Worm (Caenorhabditis elegans): ENCODE measurements around the gene pept-1.

pept-1 gene

DNA sequence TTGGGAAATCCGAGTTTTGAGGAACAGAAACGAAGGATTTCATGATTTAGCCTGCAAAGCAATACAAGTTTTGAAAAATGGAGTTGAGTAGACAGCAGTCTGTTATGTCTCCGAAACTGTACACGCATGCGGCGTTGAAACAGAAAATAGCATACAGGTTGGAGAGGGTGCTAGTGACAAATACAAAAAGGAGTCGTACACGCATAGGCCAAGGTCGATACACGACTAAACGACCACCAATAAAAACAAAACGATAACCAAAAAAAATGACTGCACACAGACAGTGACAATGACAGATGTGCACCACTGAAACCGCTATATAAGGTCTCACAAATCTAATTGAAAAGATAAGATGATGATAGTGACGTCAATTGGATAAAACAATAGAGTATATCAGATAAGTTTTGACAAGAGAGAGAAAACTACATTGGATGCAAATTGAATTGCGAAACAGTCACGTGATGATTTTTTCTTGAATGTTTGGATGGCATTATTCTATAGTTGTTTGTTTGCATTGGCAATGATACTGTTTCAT is 7.7 kb upstream of the pept-1 start, which contains the start of gene fah-1 (continued):
- TF ChIP-seq ztf-6 (GFP tag; IDR thresholded peaks at IDR 0.05) (no peak), unc-130 (GFP tag; optimal IDR thresholded peaks at IDR 0.05) (no peak), athp-1 (tag; optimal IDR thresholded peaks at IDR 0.05) (no peak), snpc-3.4 (tag; optimal IDR thresholded peaks at IDR 0.05) (no peak), ztf-25 (GFP tag; IDR thresholded peaks at IDR 0.05) (no peak), ztf-26 (tag; optimal IDR thresholded peaks at IDR 0.05) (no peak), F57A8.1 (GFP tag; optimal IDR thresholded peaks at IDR 0.05) (no peak), madf-6 (GFP tag; IDR thresholded peaks at IDR 0.05) (no peak), B0261.1 (tag; optimal IDR thresholded peaks at IDR 0.05) (no peak), pha-4 (tag; optimal IDR thresholded peaks at IDR 0.05) (no peak), egrh-3 (GFP tag; IDR thresholded peaks at IDR 0.05) (no peak), akir-1 (GFP tag; optimal IDR thresholded peaks at IDR 0.05) (no peak), B0336.3 (GFP tag; IDR thresholded peaks at IDR 0.05) (0 out of 2 replicates have a peak, but pooled peaks have one; percentile 28), madf-10 (tag; optimal IDR thresholded peaks at IDR 0.05) (no peak), hlh-26 (GFP tag; conservative IDR thresholded peaks at IDR 0.05) (no peak), mes-4 (tag; optimal IDR thresholded peaks at IDR 0.05) (no peak), ztf-28 (GFP tag; IDR thresholded peaks at IDR 0.05) (no peak), aptf-3 (GFP tag; IDR thresholded peaks at IDR 0.05) (no peak), zfh-2 (GFP tag; conservative IDR thresholded peaks at IDR 0.05) (no peak), mcd-1 (GFP tag; IDR thresholded peaks at IDR 0.05) (no peak), tbx-9 (tag; optimal IDR thresholded peaks at IDR 0.05; ENCODE audit: borderline replicate concordance) (no peak), repo-1 (tag; optimal IDR thresholded peaks at IDR 0.05) (no peak), sdz-38 (tag; optimal IDR thresholded peaks at IDR 0.05) (no peak), let-526 (GFP tag; IDR thresholded peaks at IDR 0.05) (no peak), nfya-2 (GFP tag; IDR thresholded peaks at IDR 0.05) (0 out of 2 replicates have a peak, but pooled peaks have one; percentile 50), lin-35 (GFP tag; optimal IDR thresholded peaks at IDR 0.05) (no peak), ZK185.1 (tag; optimal IDR thresholded peaks at IDR 0.05; ENCODE audit: poor library complexity, severe bottlenecking) (no peak), F10E7.11 (tag; optimal IDR thresholded peaks at IDR 0.05) (no peak), ztf-3 (GFP tag; optimal IDR thresholded peaks at IDR 0.05) (no peak), ceh-91 (GFP tag; IDR thresholded peaks at IDR 0.05) (no peak), F39B2.1 (GFP tag; IDR thresholded peaks at IDR 0.05) (no peak), F33H1.4 (GFP tag; IDR thresholded peaks at IDR 0.05) (no peak), Y67H2A.10 (GFP tag; conservative IDR thresholded peaks at IDR 0.05) (no peak), ekl-4 (GFP tag; IDR thresholded peaks at IDR 0.05) (no peak), lir-1 (GFP tag; conservative IDR thresholded peaks at IDR 0.05) (no peak), F23B12.7 (tag; optimal IDR thresholded peaks at IDR 0.05; ENCODE audit: insufficient read depth) (no peak), nhr-179 (tag; optimal IDR thresholded peaks at IDR 0.05) (no peak), somi-1 (GFP tag; optimal IDR thresholded peaks at IDR 0.05) (peak; percentile 39), nhr-90 (tag; optimal IDR thresholded peaks at IDR 0.05) (no peak), attf-3 (GFP tag; conservative IDR thresholded peaks at IDR 0.05) (no peak), chd-7 (tag; optimal IDR thresholded peaks at IDR 0.05) (no peak), B0019.2 (GFP tag; conservative IDR thresholded peaks at IDR 0.05) (no peak), lin-40 (tag; optimal IDR thresholded peaks at IDR 0.05) (peak; percentile 69), xnd-1 (tag; optimal IDR thresholded peaks at IDR 0.05) (no peak), Y95B8A.8 (GFP tag; IDR thresholded peaks at IDR 0.05) (no peak), nhr-80 (tag; optimal IDR thresholded peaks at IDR 0.05) (peak; percentile 81), rcor-1 (GFP tag; IDR thresholded peaks at IDR 0.05) (no peak), zim-3 (tag; optimal IDR thresholded peaks at IDR 0.05) (no peak), hsf-1 (GFP tag; IDR thresholded peaks at IDR 0.05) (no peak)

All from whole organism, young adult.